Worm (Caenorhabditis elegans) whole organism, L2 larva: ENCODE results near the gene nhr-150.

Source experiments
- ZK546.5 ChIP-seq: sonication (generic microtip); optimal IDR thresholded peaks from 2 replicates; lab custom pipeline; 2017; ENCODE audit warnings: missing biosample characterization, missing genetic modification characterization
- aly-2 ChIP-seq: fragments of 150-350 bp; optimal IDR thresholded peaks from 2 replicates; lab custom pipeline; 2014; ENCODE audit warnings: missing biosample characterization, missing genetic modification characterization
- ceh-16 ChIP-seq: fragments of 150-350 bp; optimal IDR thresholded peaks from 2 replicates; lab custom pipeline; 2014; ENCODE audit warnings: missing biosample characterization, missing genetic modification characterization
- ceh-82 ChIP-seq: fragments of 150-350 bp; optimal IDR thresholded peaks from 2 replicates; lab custom pipeline; 2014; ENCODE audit warnings: missing biosample characterization, missing genetic modification characterization
- elt-1 ChIP-seq: fragments of 150-350 bp; optimal IDR thresholded peaks from 2 replicates; lab custom pipeline; 2014; ENCODE audit warnings: missing biosample characterization, missing genetic modification characterization
- fos-1 ChIP-seq: fragments of 150-350 bp; optimal IDR thresholded peaks from 2 replicates; lab custom pipeline; 2014; ENCODE audit warnings: missing biosample characterization, missing genetic modification characterization
- mab-5 ChIP-seq: fragments of 150-350 bp; optimal IDR thresholded peaks from 2 replicates; lab custom pipeline; 2014; ENCODE audit warnings: missing biosample characterization, missing genetic modification characterization
- nhr-11 ChIP-seq: fragments of 150-350 bp; optimal IDR thresholded peaks from 2 replicates; lab custom pipeline; 2014; ENCODE audit warnings: missing biosample characterization, missing genetic modification characterization
- nhr-25 ChIP-seq: fragments of 150-350 bp; sonication (generic microtip); optimal IDR thresholded peaks from 3 replicates; lab custom pipeline; 2014; ENCODE audit warnings: missing biosample characterization, missing genetic modification characterization
- nhr-77 ChIP-seq: fragments of 150-350 bp; optimal IDR thresholded peaks from 2 replicates; lab custom pipeline; 2014; ENCODE audit warnings: missing biosample characterization, missing genetic modification characterization
- unc-39 ChIP-seq: fragments of 150-350 bp; optimal IDR thresholded peaks from 2 replicates; lab custom pipeline; 2014; ENCODE audit warnings: missing biosample characterization, missing genetic modification characterization
- ztf-11 ChIP-seq: sonication (generic microtip); optimal IDR thresholded peaks from 2 replicates; lab custom pipeline; 2017; ENCODE audit warnings: missing biosample characterization, missing genetic modification characterization

DNA sequence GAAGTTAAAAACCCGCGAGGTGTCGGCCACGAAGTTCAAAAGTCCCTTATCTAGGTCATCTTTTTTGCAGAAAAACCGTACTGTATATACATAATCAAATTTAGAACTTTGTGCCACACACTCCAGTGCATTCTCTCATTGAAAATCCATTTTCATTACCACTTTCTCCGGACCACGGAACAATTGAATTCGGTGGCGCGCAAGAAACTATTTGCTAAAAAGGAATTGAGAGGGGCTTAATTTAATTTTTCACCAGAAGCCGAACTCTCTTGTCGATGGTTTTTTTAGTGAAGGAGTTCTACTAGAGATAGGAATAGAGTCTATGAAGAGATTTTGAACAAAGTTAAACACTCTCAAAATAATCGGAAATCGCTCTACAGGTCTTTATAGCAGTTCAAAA lies 38.6 kb upstream of the nhr-150 start:
- TF ChIP-seq nhr-77 (tag; lab: Kevin White, UChicago) (no peak), ceh-16 (tag; lab: Kevin White, UChicago) (no peak), fos-1 (tag; lab: Kevin White, UChicago) (no peak), ztf-11 (tag; lab: Kevin White, UChicago) (no peak), aly-2 (tag; lab: Kevin White, UChicago) (no peak), nhr-25 (tag; lab: Kevin White, UChicago) (no peak), nhr-11 (tag; lab: Kevin White, UChicago) (no peak), mab-5 (tag; lab: Kevin White, UChicago) (no peak), ceh-82 (no peak), unc-39 (tag; lab: Kevin White, UChicago) (no peak), elt-1 (no peak), ZK546.5 (tag; lab: Kevin White, UChicago) (no peak)
